Fruit fly (Drosophila melanogaster): Measurements from ENCODE around the gene Drsl6.

Gene Drsl6

dm6 chr3L:3301171-3301738, 35.0 kb downstream of the Drsl6 start (continued):
- peak; percentile 89 for TF ChIP-seq BtbVII (GFP tag; optimal IDR thresholded peaks at IDR 0.05)
- TF ChIP-seq sim (GFP tag; IDR thresholded peaks at IDR 0.05) = peak; percentile 84
- TF ChIP-seq Fer3 (tag; optimal IDR thresholded peaks at IDR 0.05) = peak; percentile 93
- peak; percentile 37 for TF ChIP-seq CG8290 (GFP tag; optimal IDR thresholded peaks at IDR 0.05)
- peak in 1 of 2 experiments; percentile 63 for TF ChIP-seq CG8290 (tag; optimal IDR thresholded peaks at IDR 0.05)
- TF ChIP-seq Sry-β (GFP tag; optimal IDR thresholded peaks at IDR 0.05) = peak; percentile 28
- TF ChIP-seq CG12299 (tag; optimal IDR thresholded peaks at IDR 0.05) = peak; percentile 87
- peak; percentile 92 for TF ChIP-seq CG10366 (GFP tag; IDR thresholded peaks at IDR 0.05)
- peak; percentile 89 for TF ChIP-seq CG6813 (GFP tag; optimal IDR thresholded peaks at IDR 0.05)
- peak; percentile 66 for TF ChIP-seq Lhr (GFP tag; optimal IDR thresholded peaks at IDR 0.05)
- TF ChIP-seq Ada2b (GFP tag; IDR thresholded peaks at IDR 0.05) = peak; percentile 89
- no peak for TF ChIP-seq CG16813 (GFP tag; IDR thresholded peaks at IDR 0.05; ENCODE audit: partially characterized antibody)
- TF ChIP-seq dan (GFP tag; IDR thresholded peaks at IDR 0.05) = peak; percentile 32; the same call in 1 of the 2 replicates
- peak; percentile 86 for TF ChIP-seq Atf-2 (GFP tag; optimal IDR thresholded peaks at IDR 0.05)
- peak; percentile 88 for TF ChIP-seq fd96Cb (tag; optimal IDR thresholded peaks at IDR 0.05)
- TF ChIP-seq Jarid2 (GFP tag; optimal IDR thresholded peaks at IDR 0.05) = peak; percentile 67
- peak; percentile 23 for TF ChIP-seq CG3995 (GFP tag; optimal IDR thresholded peaks at IDR 0.05)
- TF ChIP-seq CG14667 (GFP tag; IDR thresholded peaks at IDR 0.05) = peak; percentile 75
- peak; percentile 95 for TF ChIP-seq CG2678 (tag; optimal IDR thresholded peaks at IDR 0.05)
- peak; percentile 88 for TF ChIP-seq crc (GFP tag; optimal IDR thresholded peaks at IDR 0.05)
- peak; percentile 89 for TF ChIP-seq sqz (GFP tag; optimal IDR thresholded peaks at IDR 0.05)
- no peak for TF ChIP-seq mld (GFP tag; IDR thresholded peaks at IDR 0.05; ENCODE audit: partially characterized antibody)
- peak; percentile 74 for TF ChIP-seq CG4707 (GFP tag; optimal IDR thresholded peaks at IDR 0.05)
- TF ChIP-seq Deaf1 (tag; optimal IDR thresholded peaks at IDR 0.05) = peak; percentile 77
- TF ChIP-seq bowl (GFP tag; IDR thresholded peaks at IDR 0.05) = peak; percentile 73; the same call in 1 of the 2 replicates
- peak; percentile 87 for TF ChIP-seq CG9437 (GFP tag; optimal IDR thresholded peaks at IDR 0.05)
- TF ChIP-seq PHDP (tag; optimal IDR thresholded peaks at IDR 0.05) = peak; percentile 95
- TF ChIP-seq CG7963 (GFP tag; IDR thresholded peaks at IDR 0.05; ENCODE audit: partially characterized antibody) = no peak
- TF ChIP-seq Atf3 (GFP tag; optimal IDR thresholded peaks at IDR 0.05) = peak; percentile 87
- peak; percentile 92 for TF ChIP-seq CG10979 (tag; optimal IDR thresholded peaks at IDR 0.05)
- TF ChIP-seq cato (GFP tag; optimal IDR thresholded peaks at IDR 0.05; ENCODE audit: borderline replicate concordance) = peak; percentile 85
- peak; percentile 85 for TF ChIP-seq CG7357 (GFP tag; IDR thresholded peaks at IDR 0.05)
- TF ChIP-seq ase (GFP tag; IDR thresholded peaks at IDR 0.05) = peak; percentile 89
- peak; percentile 90 for TF ChIP-seq CG1602 (GFP tag; optimal IDR thresholded peaks at IDR 0.05)
- peak; percentile 88 for TF ChIP-seq oc (tag; optimal IDR thresholded peaks at IDR 0.05)
- peak; percentile 89 for TF ChIP-seq esg (GFP tag; conservative IDR thresholded peaks at IDR 0.05)
- TF ChIP-seq Hr39 (optimal IDR thresholded peaks at IDR 0.05) = no peak
- TF ChIP-seq tin (GFP tag; optimal IDR thresholded peaks at IDR 0.05) = peak; percentile 86
- TF ChIP-seq inv (GFP tag; IDR thresholded peaks at IDR 0.05; ENCODE audit: partially characterized antibody) = no peak
- peak; percentile 96 for TF ChIP-seq CG15269 (tag; optimal IDR thresholded peaks at IDR 0.05)
- TF ChIP-seq CG13775 (GFP tag; optimal IDR thresholded peaks at IDR 0.05) = peak; percentile 84
- TF ChIP-seq lab (GFP tag; optimal IDR thresholded peaks at IDR 0.05) = peak; percentile 96
- TF ChIP-seq gcm2 (GFP tag; optimal IDR thresholded peaks at IDR 0.05) = peak; percentile 72
- TF ChIP-seq pan (optimal IDR thresholded peaks at IDR 0.05) = no peak
- TF ChIP-seq pan (GFP tag; optimal IDR thresholded peaks at IDR 0.05 in 1 of 2, IDR thresholded peaks at IDR 0.05 in 1 of 2) = peak in 1 of 2 experiments; percentile 92
- TF ChIP-seq CG34422 (GFP tag; IDR thresholded peaks at IDR 0.05) = peak; percentile 90
- TF ChIP-seq Spps (tag; optimal IDR thresholded peaks at IDR 0.05) = peak; percentile 71
- TF ChIP-seq CG10654 (GFP tag; optimal IDR thresholded peaks at IDR 0.05) = peak; percentile 81
- no peak for TF ChIP-seq pita (GFP tag; optimal IDR thresholded peaks at IDR 0.05)
- TF ChIP-seq maf-S (GFP tag; optimal IDR thresholded peaks at IDR 0.05) = peak; percentile 92

Data from whole organism, embryonic.